Worm (Caenorhabditis elegans) whole organism, L3 larva: ENCODE data around the gene nas-7.

Experiments used
- aly-2 ChIP-seq: fragments of 150-350 bp; optimal IDR thresholded peaks from 2 replicates; lab custom pipeline; 2014; ENCODE audit warnings: missing biosample characterization, missing genetic modification characterization
- ama-1 ChIP-seq: fragments of 150-350 bp; optimal IDR thresholded peaks from 2 replicates; lab custom pipeline; 2018
- daf-12 ChIP-seq: fragments of 150-350 bp; optimal IDR thresholded peaks from 2 replicates; lab custom pipeline; 2014; ENCODE audit warnings: missing biosample characterization, missing genetic modification reagents, missing genetic modification characterization
- fkh-10 ChIP-seq: sonication (generic microtip); optimal IDR thresholded peaks from 2 replicates; lab custom pipeline; 2017; ENCODE audit warnings: missing biosample characterization, missing genetic modification reagents, missing genetic modification characterization
- lin-15B ChIP-seq: fragments of 150-350 bp; optimal IDR thresholded peaks from 2 replicates; lab custom pipeline; 2014; ENCODE audit warnings: missing biosample characterization, missing genetic modification characterization
- nhr-12 ChIP-seq: fragments of 150-350 bp; optimal IDR thresholded peaks from 2 replicates; lab custom pipeline; 2014; ENCODE audit warnings: missing biosample characterization, missing genetic modification characterization
- nhr-237 ChIP-seq: fragments of 150-350 bp; optimal IDR thresholded peaks from 2 replicates; lab custom pipeline; 2014; ENCODE audit warnings: missing biosample characterization, missing genetic modification characterization
- nhr-28 ChIP-seq: fragments of 150-350 bp; optimal IDR thresholded peaks from 2 replicates; lab custom pipeline; 2014; ENCODE audit warnings: missing biosample characterization, missing genetic modification characterization
- nhr-76 ChIP-seq: fragments of 150-350 bp; sonication (generic microtip); optimal IDR thresholded peaks from 5 replicates; lab custom pipeline; 2014; ENCODE audit warnings: missing biosample characterization, missing genetic modification characterization
- pqm-1 ChIP-seq: fragments of 150-350 bp; optimal IDR thresholded peaks from 2 replicates; lab custom pipeline; 2017; ENCODE audit warnings: missing biosample characterization, missing genetic modification characterization, inconsistent platforms
- unc-39 ChIP-seq: sonication (generic microtip); optimal IDR thresholded peaks from 4 replicates; lab custom pipeline; 2017; ENCODE audit warnings: missing biosample characterization, missing genetic modification characterization

DNA sequence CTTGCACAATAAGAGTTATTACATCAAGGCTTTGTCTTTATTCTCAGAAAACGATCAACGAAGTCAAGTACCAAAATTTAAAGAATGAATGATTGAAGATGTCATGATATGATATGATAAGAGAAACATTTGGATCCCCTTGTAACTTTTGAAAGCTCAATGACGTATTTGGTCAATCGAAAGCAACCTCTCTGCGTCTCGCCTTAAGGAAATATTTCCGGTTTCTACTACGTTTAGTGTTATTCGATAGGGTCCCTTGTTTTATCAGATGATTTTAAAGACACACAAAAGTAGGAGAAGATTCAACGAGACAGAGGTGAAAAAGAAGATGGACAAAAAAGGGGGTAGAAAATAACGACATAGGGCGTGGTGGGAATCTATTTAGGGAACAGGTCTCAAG is 10.8 kb upstream of the nas-7 start:
- TF ChIP-seq lin-15B (tag; lab: Kevin White, UChicago) (no peak), aly-2 (no peak), ama-1 (lab: Kevin White, UChicago) (no peak), fkh-10 (GFP tag; lab: Kevin White, UChicago) (no peak), nhr-237 (tag; lab: Kevin White, UChicago) (no peak), nhr-76 (no peak), pqm-1 (tag; lab: Kevin White, UChicago) (no peak), nhr-28 (tag; lab: Kevin White, UChicago) (no peak), nhr-12 (tag; lab: Kevin White, UChicago) (no peak), unc-39 (no peak), daf-12 (tag; lab: Kevin White, UChicago) (no peak)
